Worm (Caenorhabditis elegans) whole organism, early embryonic: ENCODE data around the gene C17G10.7.

Source experiments
- B0310.2 ChIP-seq: sonication (generic microtip); optimal IDR thresholded peaks from 2 replicates; lab custom pipeline; 2016; ENCODE audit warnings: mild to moderate bottlenecking, missing genetic modification characterization, missing compliant biosample characterization
- F13C5.2 ChIP-seq: sonication (generic microtip); optimal IDR thresholded peaks from 2 replicates; lab custom pipeline; 2017; ENCODE audit warnings: mild to moderate bottlenecking, missing genetic modification characterization, inconsistent platforms, missing compliant biosample characterization
- aly-1 ChIP-seq: sonication (generic microtip); optimal IDR thresholded peaks from 2 replicates; lab custom pipeline; 2016; ENCODE audit warnings: missing genetic modification characterization, missing compliant biosample characterization
- ama-1 ChIP-seq: fragments of 150-350 bp; optimal IDR thresholded peaks from 2 replicates; lab custom pipeline; 2014
- ceh-13 ChIP-seq: fragments of 200-800 bp; sonication (Bioruptor generic); optimal IDR thresholded peaks from 2 replicates; lab custom pipeline; 2018; ENCODE audit warnings: mild to moderate bottlenecking, missing genetic modification characterization, missing compliant biosample characterization
- ceh-36 ChIP-seq: sonication (generic microtip); optimal IDR thresholded peaks from 2 replicates; lab custom pipeline; 2016; ENCODE audit warnings: missing genetic modification characterization, inconsistent platforms, missing compliant biosample characterization
- ets-7 ChIP-seq: sonication (generic microtip); optimal IDR thresholded peaks from 2 replicates; lab custom pipeline; 2016; ENCODE audit warnings: missing genotype, missing genetic modification characterization, missing compliant biosample characterization
- flt-1 ChIP-seq: fragments of 200-800 bp; sonication (Bioruptor generic); IDR thresholded peaks from 2 replicates; pipeline ENCODE4 v1.3.6; 2022; ENCODE audit warnings: missing genetic modification characterization, missing compliant biosample characterization
- hmbx-1 ChIP-seq: sonication (generic microtip); optimal IDR thresholded peaks from 2 replicates; lab custom pipeline; 2016; ENCODE audit warnings: mild to moderate bottlenecking, missing genetic modification characterization, missing compliant biosample characterization
- hmg-4 ChIP-seq: fragments of 200-800 bp; sonication (Bioruptor generic); optimal IDR thresholded peaks from 2 replicates; lab custom pipeline; 2018; ENCODE audit warnings: mild to moderate bottlenecking, missing genetic modification characterization, missing compliant biosample characterization
- hnd-1 ChIP-seq: sonication (generic microtip); optimal IDR thresholded peaks from 2 replicates; lab custom pipeline; 2016; ENCODE audit warnings: missing genetic modification characterization, missing compliant biosample characterization
- pes-1 ChIP-seq: fragments of 200-800 bp; sonication (Bioruptor generic); IDR thresholded peaks from 2 replicates; pipeline ENCODE4 v1.3.6; 2022; ENCODE audit warnings: missing genetic modification reagents, missing genetic modification characterization, missing compliant biosample characterization
- scrt-1 ChIP-seq: fragments of 200-800 bp; sonication (Bioruptor generic); IDR thresholded peaks from 2 replicates; pipeline ENCODE4 v1.3.6; 2022; ENCODE audit warnings: missing genetic modification characterization, missing compliant biosample characterization
- sea-1 ChIP-seq: fragments of 200-800 bp; sonication (Bioruptor generic); conservative IDR thresholded peaks from 2 replicates; pipeline ENCODE4 v1.3.6; 2022; ENCODE audit warnings: missing genetic modification characterization, missing compliant biosample characterization
- tbx-11 ChIP-seq: fragments of 200-800 bp; sonication (Bioruptor generic); IDR thresholded peaks from 2 replicates; pipeline ENCODE4 v1.3.6; 2022; ENCODE audit warnings: missing genetic modification characterization, missing compliant biosample characterization
- tbx-37 ChIP-seq: fragments of 200-800 bp; sonication (Bioruptor generic); conservative IDR thresholded peaks from 2 replicates; pipeline ENCODE4 v1.3.6; 2022; ENCODE audit warnings: missing genetic modification reagents, missing genetic modification characterization, missing compliant biosample characterization
- tra-4 ChIP-seq: sonication (generic microtip); optimal IDR thresholded peaks from 2 replicates; lab custom pipeline; 2017; ENCODE audit warnings: missing genetic modification characterization, missing compliant biosample characterization

The C17G10.7 gene

ce11 chrII:5557134-5557533 lies 50.5 kb downstream of the C17G10.7 start:
- TF ChIP-seq pes-1 (GFP tag; lab: Robert Waterston, UW): no peak
- no peak for TF ChIP-seq flt-1 (GFP tag; lab: Robert Waterston, UW)
- TF ChIP-seq ceh-13 (GFP tag; lab: Kevin White, UChicago): no peak
- no peak for TF ChIP-seq tbx-11
- TF ChIP-seq ceh-36: no peak
- no peak for TF ChIP-seq F13C5.2 (tag; lab: Kevin White, UChicago)
- TF ChIP-seq hnd-1 (tag; lab: Kevin White, UChicago): no peak
- TF ChIP-seq tbx-37 (GFP tag; lab: Robert Waterston, UW): no peak
- TF ChIP-seq scrt-1 (GFP tag; lab: Robert Waterston, UW): no peak
- no peak for TF ChIP-seq ama-1
- no peak for TF ChIP-seq aly-1 (tag; lab: Kevin White, UChicago)
- TF ChIP-seq hmbx-1: no peak
- no peak for TF ChIP-seq hmg-4 (GFP tag; lab: Kevin White, UChicago)
- TF ChIP-seq tra-4 (tag; lab: Kevin White, UChicago): no peak
- TF ChIP-seq B0310.2 (tag; lab: Kevin White, UChicago): no peak
- TF ChIP-seq ets-7 (tag; lab: Kevin White, UChicago): no peak
- no peak for TF ChIP-seq sea-1
